Worm (Caenorhabditis elegans) whole organism, early embryonic: Measurements from ENCODE around the gene lgc-31.

Experiments
- F13C5.2 ChIP-seq: sonication (generic microtip); optimal IDR thresholded peaks from 2 replicates; lab custom pipeline; 2017; ENCODE audit warnings: mild to moderate bottlenecking, missing genetic modification characterization, inconsistent platforms, missing compliant biosample characterization
- aly-1 ChIP-seq: sonication (generic microtip); optimal IDR thresholded peaks from 2 replicates; lab custom pipeline; 2016; ENCODE audit warnings: missing genetic modification characterization, missing compliant biosample characterization
- ama-1 ChIP-seq: fragments of 150-350 bp; optimal IDR thresholded peaks from 2 replicates; lab custom pipeline; 2014
- ceh-13 ChIP-seq: fragments of 200-800 bp; sonication (Bioruptor generic); optimal IDR thresholded peaks from 2 replicates; lab custom pipeline; 2018; ENCODE audit warnings: mild to moderate bottlenecking, missing genetic modification characterization, missing compliant biosample characterization
- ceh-36 ChIP-seq: sonication (generic microtip); optimal IDR thresholded peaks from 2 replicates; lab custom pipeline; 2016; ENCODE audit warnings: missing genetic modification characterization, inconsistent platforms, missing compliant biosample characterization
- ets-7 ChIP-seq: sonication (generic microtip); optimal IDR thresholded peaks from 2 replicates; lab custom pipeline; 2016; ENCODE audit warnings: missing genotype, missing genetic modification characterization, missing compliant biosample characterization
- hmbx-1 ChIP-seq: sonication (generic microtip); optimal IDR thresholded peaks from 2 replicates; lab custom pipeline; 2016; ENCODE audit warnings: mild to moderate bottlenecking, missing genetic modification characterization, missing compliant biosample characterization
- hnd-1 ChIP-seq: sonication (generic microtip); optimal IDR thresholded peaks from 2 replicates; lab custom pipeline; 2016; ENCODE audit warnings: missing genetic modification characterization, missing compliant biosample characterization
- pes-1 ChIP-seq: fragments of 200-800 bp; sonication (Bioruptor generic); IDR thresholded peaks from 2 replicates; pipeline ENCODE4 v1.3.6; 2022; ENCODE audit warnings: missing genetic modification reagents, missing genetic modification characterization, missing compliant biosample characterization
- scrt-1 ChIP-seq: fragments of 200-800 bp; sonication (Bioruptor generic); IDR thresholded peaks from 2 replicates; pipeline ENCODE4 v1.3.6; 2022; ENCODE audit warnings: missing genetic modification characterization, missing compliant biosample characterization
- sea-1 ChIP-seq: fragments of 200-800 bp; sonication (Bioruptor generic); conservative IDR thresholded peaks from 2 replicates; pipeline ENCODE4 v1.3.6; 2022; ENCODE audit warnings: missing genetic modification characterization, missing compliant biosample characterization
- tbx-11 ChIP-seq: fragments of 200-800 bp; sonication (Bioruptor generic); IDR thresholded peaks from 2 replicates; pipeline ENCODE4 v1.3.6; 2022; ENCODE audit warnings: missing genetic modification characterization, missing compliant biosample characterization
- tra-4 ChIP-seq: sonication (generic microtip); optimal IDR thresholded peaks from 2 replicates; lab custom pipeline; 2017; ENCODE audit warnings: missing genetic modification characterization, missing compliant biosample characterization

DNA sequence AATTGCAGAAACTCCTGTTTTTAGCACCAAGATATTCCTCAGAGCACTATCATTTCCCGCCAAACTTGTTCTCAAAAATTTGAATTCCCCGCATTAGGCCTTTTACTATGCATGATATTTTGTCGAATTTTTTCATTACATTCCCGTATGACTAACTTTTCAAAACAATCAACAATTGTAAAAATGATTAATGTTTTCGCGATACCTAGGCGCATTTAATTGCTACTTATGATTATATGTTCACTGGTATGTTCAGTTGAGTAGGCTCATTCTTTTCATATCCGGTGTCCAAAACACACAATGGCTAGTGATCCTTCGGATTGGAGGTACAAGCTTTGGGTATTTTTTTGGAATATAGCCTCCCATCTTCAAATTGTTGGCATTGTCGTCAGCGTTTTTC lies 34.1 kb downstream of the lgc-31 start, which contains the start of gene srw-21:
- TF ChIP-seq F13C5.2 (tag; lab: Kevin White, UChicago) (no peak), scrt-1 (GFP tag; lab: Robert Waterston, UW) (no peak), tra-4 (tag; lab: Kevin White, UChicago) (no peak), ama-1 (lab: Kevin White, UChicago) (no peak), hmbx-1 (tag; lab: Kevin White, UChicago) (no peak), pes-1 (GFP tag; lab: Robert Waterston, UW) (no peak), ceh-36 (tag; lab: Kevin White, UChicago) (no peak), tbx-11 (GFP tag; lab: Robert Waterston, UW) (no peak), ets-7 (tag; lab: Kevin White, UChicago) (no peak), aly-1 (tag; lab: Kevin White, UChicago) (no peak), ceh-13 (GFP tag; lab: Kevin White, UChicago) (no peak), hnd-1 (tag; lab: Kevin White, UChicago) (no peak), sea-1 (GFP tag; lab: Robert Waterston, UW) (no peak)
